Worm (Caenorhabditis elegans) whole organism, L2 larva: ENCODE data around the gene pkn-1.

Source experiments
- F13H6.1 ChIP-seq: sonication (generic microtip); optimal IDR thresholded peaks from 2 replicates; lab custom pipeline; 2016; ENCODE audit warnings: missing genetic modification characterization, missing compliant biosample characterization
- R02D3.7 ChIP-seq: fragments of 150-350 bp; optimal IDR thresholded peaks from 2 replicates; lab custom pipeline; 2014; ENCODE audit warnings: missing biosample characterization, missing genetic modification characterization
- dmd-4 ChIP-seq: sonication (generic microtip); optimal IDR thresholded peaks from 2 replicates; lab custom pipeline; 2017; ENCODE audit warnings: missing biosample characterization, missing genetic modification characterization
- fos-1 ChIP-seq: fragments of 150-350 bp; optimal IDR thresholded peaks from 2 replicates; lab custom pipeline; 2014; ENCODE audit warnings: missing biosample characterization, missing genetic modification characterization
- lin-39 ChIP-seq: fragments of 150-350 bp; optimal IDR thresholded peaks from 2 replicates; lab custom pipeline; 2014; ENCODE audit warnings: missing biosample characterization, missing genetic modification reagents, missing genetic modification characterization
- mab-5 ChIP-seq: fragments of 150-350 bp; optimal IDR thresholded peaks from 2 replicates; lab custom pipeline; 2014; ENCODE audit warnings: missing biosample characterization, missing genetic modification characterization
- nhr-129 ChIP-seq: fragments of 150-350 bp; optimal IDR thresholded peaks from 2 replicates; lab custom pipeline; 2014; ENCODE audit warnings: missing biosample characterization, missing genetic modification characterization
- nhr-237 ChIP-seq: fragments of 150-350 bp; optimal IDR thresholded peaks from 2 replicates; lab custom pipeline; 2014; ENCODE audit warnings: missing biosample characterization, missing genetic modification characterization
- sma-3 ChIP-seq: sonication (generic microtip); optimal IDR thresholded peaks from 2 replicates; lab custom pipeline; 2016; ENCODE audit warnings: missing genetic modification reagents, missing genetic modification characterization, missing compliant biosample characterization
- snpc-4 ChIP-seq: fragments of 150-350 bp; optimal IDR thresholded peaks from 2 replicates; lab custom pipeline; 2014; ENCODE audit warnings: missing biosample characterization, missing genetic modification characterization
- unc-62 ChIP-seq: fragments of 150-350 bp; optimal IDR thresholded peaks from 2 replicates; lab custom pipeline; 2014; ENCODE audit warnings: missing biosample characterization, missing genetic modification reagents, missing genetic modification characterization
- ztf-11 ChIP-seq: sonication (generic microtip); optimal IDR thresholded peaks from 2 replicates; lab custom pipeline; 2017; ENCODE audit warnings: missing biosample characterization, missing genetic modification characterization

DNA sequence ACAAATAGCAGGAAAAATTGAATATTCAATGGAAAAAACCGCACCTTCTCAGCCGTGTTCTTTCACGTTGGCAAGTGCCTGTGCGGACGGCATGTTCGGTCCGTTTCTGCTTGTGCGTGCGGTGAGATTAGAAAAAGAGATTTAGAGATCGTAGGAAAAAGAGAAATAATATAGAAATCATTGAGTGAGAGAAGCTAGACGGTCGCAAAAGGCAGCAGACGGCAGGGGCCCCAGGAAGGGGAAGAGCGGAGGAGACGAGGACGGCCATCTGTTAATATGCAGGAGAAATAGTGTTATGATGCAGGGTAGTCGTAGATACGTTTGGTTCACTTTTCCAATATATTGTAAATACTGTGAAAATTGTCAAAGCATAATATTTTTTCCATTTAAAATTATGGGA lies 24.5 kb upstream of the pkn-1 start, which contains the start of gene Y49A10A.2:
- TF ChIP-seq R02D3.7 (tag; lab: Kevin White, UChicago) (no peak), fos-1 (tag; lab: Kevin White, UChicago) (no peak), sma-3 (GFP tag; lab: Kevin White, UChicago) (no peak), nhr-237 (tag; lab: Kevin White, UChicago) (no peak), unc-62 (GFP tag; lab: Kevin White, UChicago) (no peak), mab-5 (no peak), snpc-4 (tag; lab: Kevin White, UChicago) (no peak), nhr-129 (tag; lab: Kevin White, UChicago) (no peak), F13H6.1 (tag; lab: Kevin White, UChicago) (peak; percentile 40), dmd-4 (tag; lab: Kevin White, UChicago) (no peak), ztf-11 (tag; lab: Kevin White, UChicago) (no peak), lin-39 (no peak)
